Worm (Caenorhabditis elegans) whole organism, mixed stage, embryonic: ENCODE data around the gene F14D7.9.
"Not testable (repeated sequence)": the region's sequence is repeated elsewhere in the genome, so short reads cannot be mapped to it uniquely, and the experiment has no call there.

Experiments used
- M03D4.4 ChIP-seq: sonication (generic microtip); optimal IDR thresholded peaks from 2 replicates; lab custom pipeline; 2017; ENCODE audit warnings: mild to moderate bottlenecking, missing genetic modification characterization, missing compliant biosample characterization
- bed-3 ChIP-seq: fragments of 200-800 bp; sonication (Bioruptor generic); optimal IDR thresholded peaks from 3 replicates; lab custom pipeline; 2018; ENCODE audit warnings: mild to moderate bottlenecking, missing genetic modification characterization, moderate library complexity, missing compliant biosample characterization
- blmp-1 ChIP-seq: fragments of 150-350 bp; optimal IDR thresholded peaks from 2 replicates; lab custom pipeline; 2014; ENCODE audit warnings: missing biosample characterization, missing genetic modification characterization
- ceh-39 ChIP-seq: fragments of 150-350 bp; optimal IDR thresholded peaks from 2 replicates; lab custom pipeline; 2014; ENCODE audit warnings: missing biosample characterization, missing genetic modification characterization
- ceh-43 ChIP-seq: fragments of 200-800 bp; sonication (Bioruptor generic); optimal IDR thresholded peaks from 2 replicates; lab custom pipeline; 2018; ENCODE audit warnings: mild to moderate bottlenecking, missing genetic modification characterization, moderate library complexity, missing compliant biosample characterization
- ceh-83 ChIP-seq: fragments of 200-800 bp; sonication (Bioruptor generic); optimal IDR thresholded peaks from 2 replicates; lab custom pipeline; 2018; ENCODE audit warnings: mild to moderate bottlenecking, missing genetic modification characterization, missing compliant biosample characterization
- cnd-1 ChIP-seq: fragments of 200-800 bp; sonication (Bioruptor generic); optimal IDR thresholded peaks from 2 replicates; lab custom pipeline; 2018; ENCODE audit warnings: mild to moderate bottlenecking, missing genetic modification characterization, missing compliant biosample characterization
- drap-1 ChIP-seq: fragments of 200-800 bp; sonication (Bioruptor generic); optimal IDR thresholded peaks from 3 replicates; lab custom pipeline; 2018; ENCODE audit warnings: mild to moderate bottlenecking, missing genetic modification characterization, missing compliant biosample characterization
- elt-1 ChIP-seq: sonication (generic microtip); optimal IDR thresholded peaks from 2 replicates; lab custom pipeline; 2017; ENCODE audit warnings: missing genetic modification characterization, mild to moderate bottlenecking, missing compliant biosample characterization, antibody characterized with exemption, moderate library complexity, borderline replicate concordance; ENCODE audit not compliant: insufficient read depth
- elt-3 ChIP-seq: fragments of 150-350 bp; optimal IDR thresholded peaks from 2 replicates; lab custom pipeline; 2014; ENCODE audit warnings: missing biosample characterization, missing genetic modification characterization
- flh-1 ChIP-seq: fragments of 200-800 bp; sonication (Bioruptor generic); optimal IDR thresholded peaks from 2 replicates; lab custom pipeline; 2018; ENCODE audit warnings: mild to moderate bottlenecking, missing genetic modification characterization, moderate library complexity, missing compliant biosample characterization
- ham-2 ChIP-seq: fragments of 200-800 bp; sonication (Bioruptor generic); optimal IDR thresholded peaks from 2 replicates; lab custom pipeline; 2018; ENCODE audit warnings: mild to moderate bottlenecking, missing genetic modification characterization, missing compliant biosample characterization
- hlh-1 ChIP-seq: fragments of 150-350 bp; optimal IDR thresholded peaks from 2 replicates; lab custom pipeline; 2014; ENCODE audit warnings: missing biosample characterization, missing genetic modification reagents, missing genetic modification characterization
- lin-13 ChIP-seq: fragments of 150-350 bp; optimal IDR thresholded peaks from 2 replicates; lab custom pipeline; 2014; ENCODE audit warnings: missing biosample characterization, missing genetic modification characterization
- lin-32 ChIP-seq: fragments of 200-800 bp; sonication (Bioruptor generic); optimal IDR thresholded peaks from 2 replicates; lab custom pipeline; 2018; ENCODE audit warnings: mild to moderate bottlenecking, missing genetic modification characterization, missing compliant biosample characterization
- lsy-2 ChIP-seq: fragments of 150-350 bp; optimal IDR thresholded peaks from 2 replicates; lab custom pipeline; 2014; ENCODE audit warnings: missing biosample characterization, missing genetic modification characterization
- mab-5 ChIP-seq: fragments of 150-350 bp; optimal IDR thresholded peaks from 2 replicates; lab custom pipeline; 2014; ENCODE audit warnings: missing biosample characterization, missing genetic modification characterization
- mep-1 ChIP-seq: fragments of 150-350 bp; optimal IDR thresholded peaks from 2 replicates; lab custom pipeline; 2017; ENCODE audit warnings: missing biosample characterization, missing genetic modification reagents, missing genetic modification characterization, inconsistent platforms
- mls-2 ChIP-seq: sonication (generic microtip); optimal IDR thresholded peaks from 2 replicates; lab custom pipeline; 2016; ENCODE audit warnings: mild to moderate bottlenecking, missing genetic modification characterization, moderate library complexity, missing compliant biosample characterization
- nhr-12 ChIP-seq: fragments of 150-350 bp; optimal IDR thresholded peaks from 2 replicates; lab custom pipeline; 2014; ENCODE audit warnings: missing biosample characterization, missing genetic modification characterization
- nhr-2 ChIP-seq: fragments of 150-350 bp; optimal IDR thresholded peaks from 2 replicates; lab custom pipeline; 2014; ENCODE audit warnings: missing biosample characterization, missing genetic modification characterization
- nhr-237 ChIP-seq: fragments of 150-350 bp; optimal IDR thresholded peaks from 2 replicates; lab custom pipeline; 2014; ENCODE audit warnings: missing biosample characterization, missing genetic modification characterization
- nhr-28 ChIP-seq: fragments of 150-350 bp; optimal IDR thresholded peaks from 2 replicates; lab custom pipeline; 2014; ENCODE audit warnings: missing biosample characterization, missing genetic modification characterization
- nhr-76 ChIP-seq: sonication (generic microtip); optimal IDR thresholded peaks from 2 replicates; lab custom pipeline; 2017; ENCODE audit warnings: missing biosample characterization, missing genetic modification characterization
- pha-4 ChIP-seq: fragments of 150-350 bp; optimal IDR thresholded peaks from 2 replicates; lab custom pipeline; 2018; ENCODE audit warnings: missing biosample characterization, missing genetic modification reagents, missing genetic modification characterization
- sem-2 ChIP-seq: fragments of 200-800 bp; sonication (Bioruptor generic); optimal IDR thresholded peaks from 2 replicates; lab custom pipeline; 2018; ENCODE audit warnings: mild to moderate bottlenecking, missing genetic modification characterization, missing compliant biosample characterization
- snpc-4 ChIP-seq: fragments of 150-350 bp; optimal IDR thresholded peaks from 2 replicates; lab custom pipeline; 2014; ENCODE audit warnings: missing biosample characterization, missing genetic modification characterization
- sptf-1 ChIP-seq: sonication (generic microtip); optimal IDR thresholded peaks from 2 replicates; lab custom pipeline; 2017; ENCODE audit warnings: mild to moderate bottlenecking, missing genetic modification characterization, moderate library complexity, missing compliant biosample characterization
- tbx-8 ChIP-seq: fragments of 200-800 bp; sonication (Bioruptor generic); optimal IDR thresholded peaks from 2 replicates; lab custom pipeline; 2018; ENCODE audit warnings: mild to moderate bottlenecking, missing genetic modification characterization, moderate library complexity, missing compliant biosample characterization
- unc-120 ChIP-seq: sonication (generic microtip); optimal IDR thresholded peaks from 2 replicates; lab custom pipeline; 2017; ENCODE audit warnings: missing genetic modification characterization, missing compliant biosample characterization; ENCODE audit not compliant: poor library complexity, severe bottlenecking
- unc-39 ChIP-seq: fragments of 150-350 bp; optimal IDR thresholded peaks from 2 replicates; lab custom pipeline; 2014; ENCODE audit warnings: missing biosample characterization, missing genetic modification characterization
- zip-8 ChIP-seq: fragments of 150-350 bp; optimal IDR thresholded peaks from 2 replicates; lab custom pipeline; 2014; ENCODE audit warnings: missing biosample characterization, missing genetic modification characterization
- ztf-11 ChIP-seq: fragments of 150-350 bp; optimal IDR thresholded peaks from 2 replicates; lab custom pipeline; 2014; ENCODE audit warnings: missing biosample characterization, missing genetic modification characterization

The F14D7.9 gene

ce11 chrV:14274268-14274667 lies 20.2 kb upstream of the F14D7.9 start, which contains the start of gene F40G12.7:
Gene F40G12.7, plus strand, starts transcription at chrV:14274568.
- not testable (repeated sequence) for TF ChIP-seq hlh-1 (tag; lab: Kevin White, UChicago); elt-1; mls-2
- TF ChIP-seq, all 35 proteins: peak for 0; not testable (repeated sequence) for 35

- no peak for TF ChIP-seq mep-1
- no peak for TF ChIP-seq nhr-237 (tag; lab: Kevin White, UChicago)
- no peak for TF ChIP-seq lin-32 (GFP tag; lab: Kevin White, UChicago)
- no peak for TF ChIP-seq pha-4 (tag; lab: Kevin White, UChicago)
- TF ChIP-seq drap-1 (GFP tag; lab: Kevin White, UChicago): no peak
- no peak for TF ChIP-seq tbx-8
- no peak for TF ChIP-seq snpc-4
- TF ChIP-seq zip-8 (tag; lab: Kevin White, UChicago): no peak
- no peak for TF ChIP-seq elt-1
- no peak for TF ChIP-seq mls-2
- TF ChIP-seq unc-120 (tag; lab: Kevin White, UChicago): no peak
- no peak for TF ChIP-seq nhr-28 (tag; lab: Kevin White, UChicago)
Measured at ce11 chrV:14279777-14280176, 14.7 kb upstream of the F14D7.9 start, which contains the start of gene srt-33. Gene srt-33, minus strand, starts transcription at chrV:14279877.

- TF ChIP-seq pha-4 (tag; lab: Kevin White, UChicago) (no peak), sptf-1 (tag; lab: Kevin White, UChicago) (no peak), hlh-1 (tag; lab: Kevin White, UChicago) (no peak), tbx-8 (no peak), flh-1 (no peak), snpc-4 (no peak), nhr-237 (tag; lab: Kevin White, UChicago) (no peak), blmp-1 (tag; lab: Kevin White, UChicago) (no peak), ham-2 (GFP tag; lab: Kevin White, UChicago) (no peak), lin-32 (GFP tag; lab: Kevin White, UChicago) (no peak)
Measured at ce11 chrV:14282222-14282709, 12.2 kb upstream of the F14D7.9 start, which contains the start of the genes srt-74 and F40G12.9. Gene srt-74, minus strand, starts transcription at chrV:14282322. Gene F40G12.9, plus strand, starts transcription at chrV:14282659.

- no peak for TF ChIP-seq flh-1
- TF ChIP-seq cnd-1 (tag; lab: Kevin White, UChicago): no peak
- no peak for TF ChIP-seq nhr-237 (tag; lab: Kevin White, UChicago)
- TF ChIP-seq mls-2: no peak
- no peak for TF ChIP-seq nhr-12 (tag; lab: Kevin White, UChicago)
- no peak for TF ChIP-seq nhr-76 (tag; lab: Kevin White, UChicago)
- TF ChIP-seq zip-8 (tag; lab: Kevin White, UChicago): no peak
- TF ChIP-seq lin-32 (GFP tag; lab: Kevin White, UChicago): no peak
- TF ChIP-seq lsy-2 (tag; lab: Kevin White, UChicago): no peak
- no peak for TF ChIP-seq bed-3
- TF ChIP-seq hlh-1 (tag; lab: Kevin White, UChicago): no peak
- no peak for TF ChIP-seq ceh-43 (GFP tag; lab: Kevin White, UChicago)
- TF ChIP-seq blmp-1 (tag; lab: Kevin White, UChicago): no peak
- TF ChIP-seq, all 35 proteins: peak for 0
Measured at ce11 chrV:14283241-14283640, 11.3 kb upstream of the F14D7.9 start, which contains the start of gene F40G12.10. Gene F40G12.10, plus strand, starts transcription at chrV:14283541.

- TF ChIP-seq cnd-1 (tag; lab: Kevin White, UChicago) (no peak), hlh-1 (tag; lab: Kevin White, UChicago) (no peak), M03D4.4 (no peak), elt-3 (tag; lab: Kevin White, UChicago) (no peak), sem-2 (GFP tag; lab: Kevin White, UChicago) (no peak), mab-5 (tag; lab: Kevin White, UChicago) (no peak), unc-39 (tag; lab: Kevin White, UChicago) (no peak)
Measured at ce11 chrV:14285803-14286202, 8.7 kb upstream of the F14D7.9 start, which contains the start of gene F40G12.11. Gene F40G12.11, plus strand, starts transcription at chrV:14286171.

ce11 chrV:14289363-14289762 lies 5.1 kb upstream of the F14D7.9 start, which contains the start of gene F14D7.1:
Gene F14D7.1, minus strand, starts transcription at chrV:14289463.
- TF ChIP-seq ham-2 (GFP tag; lab: Kevin White, UChicago): no peak
- no peak for TF ChIP-seq lsy-2 (tag; lab: Kevin White, UChicago)
- TF ChIP-seq nhr-237 (tag; lab: Kevin White, UChicago): no peak
- TF ChIP-seq mep-1: no peak
- no peak for TF ChIP-seq nhr-2
- TF ChIP-seq flh-1: no peak
- TF ChIP-seq ztf-11: no peak
- no peak for TF ChIP-seq bed-3
- TF ChIP-seq ceh-43 (GFP tag; lab: Kevin White, UChicago): no peak
- TF ChIP-seq mls-2: no peak
- no peak for TF ChIP-seq nhr-12 (tag; lab: Kevin White, UChicago)
- no peak for TF ChIP-seq lin-32 (GFP tag; lab: Kevin White, UChicago)
- no peak for TF ChIP-seq lin-13 (tag; lab: Kevin White, UChicago)
- no peak for TF ChIP-seq ceh-83 (GFP tag; lab: Kevin White, UChicago)
- TF ChIP-seq ceh-39 (tag; lab: Kevin White, UChicago): no peak
- no peak for TF ChIP-seq drap-1 (GFP tag; lab: Kevin White, UChicago)
- no peak for TF ChIP-seq sptf-1 (tag; lab: Kevin White, UChicago)
